Worm (Caenorhabditis elegans): ENCODE data around the gene srh-112.

DNA sequence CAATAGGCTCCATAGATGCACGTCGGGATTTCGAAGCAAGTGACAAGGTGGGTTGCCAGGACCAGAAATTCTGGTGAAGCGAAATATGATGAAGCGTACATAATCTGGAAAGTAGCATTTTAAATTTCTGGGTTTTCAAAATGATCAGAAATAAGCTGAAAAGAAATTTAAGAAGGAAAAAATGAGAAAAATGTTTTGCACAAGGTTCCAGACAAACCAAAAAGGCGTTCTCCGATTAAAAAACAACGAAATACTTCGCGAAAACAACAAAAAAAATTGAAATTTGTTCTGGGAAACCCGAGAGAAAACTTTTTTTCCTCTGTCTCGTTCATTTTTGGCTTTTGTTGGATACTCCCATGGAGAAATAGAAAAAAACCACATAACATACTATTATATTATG lies 2.7 kb downstream of the srh-112 start, which contains the start of gene srh-252:
- TF ChIP-seq ceh-79 (tag; optimal IDR thresholded peaks at IDR 0.05): no peak
- TF ChIP-seq ztf-28 (GFP tag; IDR thresholded peaks at IDR 0.05): no peak
- no peak for TF ChIP-seq Y95B8A.8 (GFP tag; IDR thresholded peaks at IDR 0.05)
- TF ChIP-seq rec-8 (tag; optimal IDR thresholded peaks at IDR 0.05): no peak
- TF ChIP-seq lsl-1 (GFP tag; optimal IDR thresholded peaks at IDR 0.05): no peak
- no peak for TF ChIP-seq him-1 (tag; optimal IDR thresholded peaks at IDR 0.05)

Data from whole organism, young adult.